Fruit fly (Drosophila melanogaster): ENCODE data around the gene Ahcy.

Ahcy gene

DNA sequence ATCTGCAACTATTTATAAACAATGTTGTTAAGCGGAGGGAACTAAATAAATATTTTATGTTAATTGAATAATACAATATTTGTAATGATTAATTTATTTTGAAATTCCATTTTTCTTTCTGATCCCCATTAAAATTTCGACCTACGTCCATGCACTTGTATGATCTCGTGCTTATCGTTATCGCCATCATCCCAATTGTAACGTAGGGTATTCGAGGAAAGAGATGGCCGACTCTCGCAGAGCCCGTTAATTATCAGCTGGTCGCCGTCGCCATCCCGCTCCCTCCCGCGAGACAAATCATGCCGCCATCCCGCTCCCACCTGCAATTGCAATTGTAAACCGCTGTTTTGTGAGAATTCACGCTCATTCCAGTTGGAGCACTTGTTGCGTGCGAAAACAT, 3.1 kb downstream of the Ahcy start, which contains the start of gene CG11655 (continued):
- TF ChIP-seq lbe (GFP tag; optimal IDR thresholded peaks at IDR 0.05) (no peak), Side (GFP tag; optimal IDR thresholded peaks at IDR 0.05) (no peak), CG12391 (tag; optimal IDR thresholded peaks at IDR 0.05) (peak; percentile 54), vnd (GFP tag; IDR thresholded peaks at IDR 0.05; ENCODE audit: partially characterized antibody) (no peak), trem (tag; optimal IDR thresholded peaks at IDR 0.05) (peak; percentile 16), Adf1 (GFP tag; IDR thresholded peaks at IDR 0.05) (no peak), lov (optimal IDR thresholded peaks at IDR 0.05) (no peak), lov (GFP tag; IDR thresholded peaks at IDR 0.05) (no peak), CHES-1-like (GFP tag; optimal IDR thresholded peaks at IDR 0.05) (no peak), CG6854 (GFP tag; optimal IDR thresholded peaks at IDR 0.05) (no peak), Opbp (GFP tag; IDR thresholded peaks at IDR 0.05; ENCODE audit: partially characterized antibody) (no peak), Deaf1 (tag; optimal IDR thresholded peaks at IDR 0.05) (no peak), grn (GFP tag; optimal IDR thresholded peaks at IDR 0.05) (peak; percentile 54), CG17802 (tag; optimal IDR thresholded peaks at IDR 0.05) (no peak), CG6765 (GFP tag; optimal IDR thresholded peaks at IDR 0.05) (no peak), CG15601 (tag; optimal IDR thresholded peaks at IDR 0.05) (no peak), gfzf (GFP tag; optimal IDR thresholded peaks at IDR 0.05) (no peak), CG2889 (GFP tag; IDR thresholded peaks at IDR 0.05) (no peak), Dbx (GFP tag; IDR thresholded peaks at IDR 0.05) (peak; percentile 52; the same call in 1 of the 3 replicates), Rfx (GFP tag; IDR thresholded peaks at IDR 0.05) (peak; percentile 45; the same call in 1 of the 2 replicates), CG5245 (GFP tag; optimal IDR thresholded peaks at IDR 0.05) (no peak), hbn (GFP tag; IDR thresholded peaks at IDR 0.05; ENCODE audit: partially characterized antibody) (no peak), NfI (GFP tag; optimal IDR thresholded peaks at IDR 0.05) (peak; percentile 30), CG15514 (GFP tag; optimal IDR thresholded peaks at IDR 0.05) (peak; percentile 48), CG15011 (GFP tag; optimal IDR thresholded peaks at IDR 0.05) (no peak), Optix (GFP tag; IDR thresholded peaks at IDR 0.05) (no peak), CG5180 (GFP tag; optimal IDR thresholded peaks at IDR 0.05) (no peak), CG17359 (tag; optimal IDR thresholded peaks at IDR 0.05) (peak; percentile 4), tna (GFP tag; IDR thresholded peaks at IDR 0.05; ENCODE audit: partially characterized antibody) (no peak), CG10979 (tag; optimal IDR thresholded peaks at IDR 0.05) (peak; percentile 23), Pdp1 (GFP tag; optimal IDR thresholded peaks at IDR 0.05) (peak in 1 of 2 experiments; percentile 32), Meics (GFP tag; optimal IDR thresholded peaks at IDR 0.05) (no peak), CG17328 (GFP tag; IDR thresholded peaks at IDR 0.05) (0 out of 2 replicates have a peak, but pooled peaks have one; percentile 46), CG18476 (GFP tag; optimal IDR thresholded peaks at IDR 0.05) (no peak), dati (GFP tag; IDR thresholded peaks at IDR 0.05) (no peak), rib (GFP tag; IDR thresholded peaks at IDR 0.05) (no peak), jigr1 (GFP tag; IDR thresholded peaks at IDR 0.05) (no peak), CG10654 (GFP tag; optimal IDR thresholded peaks at IDR 0.05) (no peak), ssp (GFP tag; IDR thresholded peaks at IDR 0.05) (no peak), CG2120 (GFP tag; optimal IDR thresholded peaks at IDR 0.05) (peak; percentile 41), Ets65A (GFP tag) (peak; percentile 45), danr (GFP tag; IDR thresholded peaks at IDR 0.05) (0 out of 2 replicates have a peak, but pooled peaks have one; percentile 24), twi (tag; optimal IDR thresholded peaks at IDR 0.05) (no peak), wdn (GFP tag; IDR thresholded peaks at IDR 0.05) (no peak), gsb (GFP tag; IDR thresholded peaks at IDR 0.05) (no peak), tin (GFP tag; optimal IDR thresholded peaks at IDR 0.05) (no peak), CG2875 (GFP tag; optimal IDR thresholded peaks at IDR 0.05) (no peak), Tbp (GFP tag; optimal IDR thresholded peaks at IDR 0.05) (no peak), run (tag; optimal IDR thresholded peaks at IDR 0.05) (no peak), da (GFP tag; optimal IDR thresholded peaks at IDR 0.05) (no peak), wek (GFP tag; optimal IDR thresholded peaks at IDR 0.05) (no peak), CG9215 (GFP tag; IDR thresholded peaks at IDR 0.05) (no peak)
